Worm (Caenorhabditis elegans) whole organism, L3 larva: Measurements from ENCODE around the gene F40E10.5.

Experiments
- R02D3.7 ChIP-seq: fragments of 150-350 bp; optimal IDR thresholded peaks from 2 replicates; lab custom pipeline; 2014; ENCODE audit warnings: missing biosample characterization, missing genetic modification characterization
- ama-1 ChIP-seq: fragments of 150-350 bp; optimal IDR thresholded peaks from 2 replicates; lab custom pipeline; 2018
- ceh-28 ChIP-seq: fragments of 150-350 bp; optimal IDR thresholded peaks from 2 replicates; lab custom pipeline; 2014; ENCODE audit warnings: missing biosample characterization, missing genetic modification reagents, missing genetic modification characterization
- ceh-82 ChIP-seq: fragments of 150-350 bp; optimal IDR thresholded peaks from 2 replicates; lab custom pipeline; 2014; ENCODE audit warnings: missing biosample characterization, missing genetic modification characterization
- daf-12 ChIP-seq: fragments of 150-350 bp; optimal IDR thresholded peaks from 2 replicates; lab custom pipeline; 2014; ENCODE audit warnings: missing biosample characterization, missing genetic modification reagents, missing genetic modification characterization
- egl-5 ChIP-seq: fragments of 150-350 bp; optimal IDR thresholded peaks from 2 replicates; lab custom pipeline; 2017; ENCODE audit warnings: missing biosample characterization, missing genetic modification reagents, missing genetic modification characterization, inconsistent platforms
- elt-1 ChIP-seq: fragments of 150-350 bp; optimal IDR thresholded peaks from 2 replicates; lab custom pipeline; 2014; ENCODE audit warnings: missing biosample characterization, missing genetic modification characterization
- elt-2 ChIP-seq: sonication (generic microtip); optimal IDR thresholded peaks from 2 replicates; lab custom pipeline; 2016; ENCODE audit warnings: missing genetic modification reagents, mild to moderate bottlenecking, missing genetic modification characterization, missing compliant biosample characterization
- elt-3 ChIP-seq, 3 experiments: fragments of 150-350 bp in 1 of 3; sonication (generic microtip) in 2 of 3; optimal IDR thresholded peaks; 2 replicates in 2 of 3; 4 replicates in 1 of 3; lab custom pipeline; 2014 to 2017; ENCODE audit warnings: missing biosample characterization in 3 of 3, missing genetic modification characterization in 3 of 3
- eor-1 ChIP-seq, 2 experiments: fragments of 150-350 bp; optimal IDR thresholded peaks; 2 replicates each; lab custom pipeline; 2014 to 2018; ENCODE audit warnings: missing biosample characterization in 2 of 2, missing genetic modification characterization in 2 of 2
- fkh-10 ChIP-seq: sonication (generic microtip); optimal IDR thresholded peaks from 2 replicates; lab custom pipeline; 2017; ENCODE audit warnings: missing biosample characterization, missing genetic modification reagents, missing genetic modification characterization
- hmg-11 ChIP-seq: sonication (generic microtip); optimal IDR thresholded peaks from 2 replicates; lab custom pipeline; 2016; ENCODE audit warnings: missing genetic modification characterization, missing compliant biosample characterization
- jun-1 ChIP-seq: fragments of 150-350 bp; optimal IDR thresholded peaks from 2 replicates; lab custom pipeline; 2014; ENCODE audit warnings: missing biosample characterization, missing genetic modification reagents, missing genetic modification characterization
- lin-15B ChIP-seq: fragments of 150-350 bp; optimal IDR thresholded peaks from 2 replicates; lab custom pipeline; 2014; ENCODE audit warnings: missing biosample characterization, missing genetic modification characterization
- lin-39 ChIP-seq: fragments of 150-350 bp; optimal IDR thresholded peaks from 2 replicates; lab custom pipeline; 2018; ENCODE audit warnings: missing biosample characterization, missing genetic modification reagents, missing genetic modification characterization
- lsy-12 ChIP-seq: sonication (generic microtip); optimal IDR thresholded peaks from 2 replicates; lab custom pipeline; 2016; ENCODE audit warnings: mild to moderate bottlenecking, missing genetic modification characterization, missing compliant biosample characterization
- mdl-1 ChIP-seq: fragments of 150-350 bp; optimal IDR thresholded peaks from 2 replicates; lab custom pipeline; 2014; ENCODE audit warnings: missing biosample characterization, missing genetic modification characterization
- nfya-1 ChIP-seq: sonication (generic microtip); optimal IDR thresholded peaks from 2 replicates; lab custom pipeline; 2017; ENCODE audit warnings: missing genetic modification characterization, mild to moderate bottlenecking, missing compliant biosample characterization, antibody characterized with exemption, moderate library complexity; ENCODE audit not compliant: insufficient read depth
- nhr-11 ChIP-seq: fragments of 150-350 bp; optimal IDR thresholded peaks from 2 replicates; lab custom pipeline; 2014; ENCODE audit warnings: missing biosample characterization, missing genetic modification characterization
- nhr-23 ChIP-seq: fragments of 150-350 bp; optimal IDR thresholded peaks from 2 replicates; lab custom pipeline; 2014; ENCODE audit warnings: missing biosample characterization, missing genetic modification reagents, missing genetic modification characterization
- nhr-237 ChIP-seq: fragments of 150-350 bp; optimal IDR thresholded peaks from 2 replicates; lab custom pipeline; 2014; ENCODE audit warnings: missing biosample characterization, missing genetic modification characterization
- nhr-25 ChIP-seq: sonication (generic microtip); optimal IDR thresholded peaks from 2 replicates; lab custom pipeline; 2017; ENCODE audit warnings: missing biosample characterization, missing genetic modification characterization
- nhr-43 ChIP-seq: sonication (generic microtip); optimal IDR thresholded peaks from 2 replicates; lab custom pipeline; 2016; ENCODE audit warnings: mild to moderate bottlenecking, missing genetic modification characterization, missing compliant biosample characterization; ENCODE audit not compliant: poor library complexity, severe bottlenecking
- nhr-67 ChIP-seq: fragments of 150-350 bp; optimal IDR thresholded peaks from 2 replicates; lab custom pipeline; 2014; ENCODE audit warnings: missing biosample characterization, missing genetic modification characterization
- nhr-76 ChIP-seq: fragments of 150-350 bp; sonication (generic microtip); optimal IDR thresholded peaks from 5 replicates; lab custom pipeline; 2014; ENCODE audit warnings: missing biosample characterization, missing genetic modification characterization
- nhr-77 ChIP-seq: fragments of 150-350 bp; optimal IDR thresholded peaks from 2 replicates; lab custom pipeline; 2014; ENCODE audit warnings: missing biosample characterization, missing genetic modification characterization
- pha-4 ChIP-seq: fragments of 150-350 bp; optimal IDR thresholded peaks from 2 replicates; lab custom pipeline; 2014; ENCODE audit warnings: missing biosample characterization, missing genetic modification reagents, missing genetic modification characterization
- pqm-1 ChIP-seq: fragments of 150-350 bp; optimal IDR thresholded peaks from 2 replicates; lab custom pipeline; 2017; ENCODE audit warnings: missing biosample characterization, missing genetic modification characterization, inconsistent platforms
- skn-1 ChIP-seq: fragments of 150-350 bp; optimal IDR thresholded peaks from 2 replicates; lab custom pipeline; 2014; ENCODE audit warnings: missing biosample characterization, missing genetic modification characterization
- snpc-4 ChIP-seq: fragments of 150-350 bp; optimal IDR thresholded peaks from 2 replicates; lab custom pipeline; 2014; ENCODE audit warnings: missing biosample characterization, missing genetic modification characterization
- tbx-2 ChIP-seq: sonication (generic microtip); optimal IDR thresholded peaks from 2 replicates; lab custom pipeline; 2016; ENCODE audit warnings: mild to moderate bottlenecking, missing genetic modification characterization, missing compliant biosample characterization
- ztf-4 ChIP-seq: fragments of 150-350 bp; optimal IDR thresholded peaks from 2 replicates; lab custom pipeline; 2014; ENCODE audit warnings: missing biosample characterization, missing genetic modification characterization

The F40E10.5 gene

ce11 chrX:14737623-14738022 lies 36.0 kb downstream of the F40E10.5 start:
- TF ChIP-seq hmg-11 (tag; lab: Kevin White, UChicago) = no peak
- TF ChIP-seq elt-2 (tag; lab: Kevin White, UChicago) = no peak

ce11 chrX:14739466-14739865 lies 37.9 kb downstream of the F40E10.5 start:
- no peak for TF ChIP-seq fkh-10 (GFP tag; lab: Kevin White, UChicago)
- TF ChIP-seq pqm-1 = peak; percentile 51
- TF ChIP-seq snpc-4 (tag; lab: Kevin White, UChicago) = no peak
- TF ChIP-seq nhr-67 (tag; lab: Kevin White, UChicago) = no peak
- no peak for TF ChIP-seq hmg-11 (tag; lab: Kevin White, UChicago)
- TF ChIP-seq nhr-25 (tag; lab: Kevin White, UChicago) = no peak
- TF ChIP-seq eor-1 (tag; optimal IDR thresholded peaks at IDR 0.05; lab: Kevin White, UChicago) = no peak
- TF ChIP-seq elt-2 (tag; lab: Kevin White, UChicago) = peak; percentile 65
- no peak for TF ChIP-seq lsy-12

- TF ChIP-seq jun-1 (tag; lab: Kevin White, UChicago) (no peak), R02D3.7 (no peak), ceh-28 (tag; lab: Kevin White, UChicago) (no peak), ama-1 (lab: Kevin White, UChicago) (no peak), lin-15B (no peak), elt-3 (tag; optimal IDR thresholded peaks at IDR 0.05; lab: Kevin White, UChicago) (no peak), elt-2 (tag; lab: Kevin White, UChicago) (no peak), nhr-77 (tag; lab: Kevin White, UChicago) (no peak), elt-1 (tag; lab: Kevin White, UChicago) (no peak), nhr-11 (tag; lab: Kevin White, UChicago) (no peak), nfya-1 (no peak), ztf-4 (no peak), pha-4 (tag; lab: Kevin White, UChicago) (no peak), egl-5 (tag; lab: Kevin White, UChicago) (no peak), nhr-43 (tag; lab: Kevin White, UChicago) (no peak), fkh-10 (GFP tag; lab: Kevin White, UChicago) (no peak)
- TF ChIP-seq, all 47 proteins: peak for 0
These were observed 38.4 kb downstream of the F40E10.5 start, which contains the start of gene C05G5.1 for ce11 chrX:14740019-14740418. Gene C05G5.1, minus strand, starts transcription at chrX:14740119.

ce11 chrX:14743210-14743609 lies 41.6 kb downstream of the F40E10.5 start:
- TF ChIP-seq skn-1 (tag; lab: Kevin White, UChicago) (no peak), pha-4 (tag; lab: Kevin White, UChicago) (peak; percentile 20), tbx-2 (tag; lab: Kevin White, UChicago) (peak; percentile 55), mdl-1 (no peak), ama-1 (lab: Kevin White, UChicago) (peak; percentile 13), ceh-82 (tag; lab: Kevin White, UChicago) (peak; percentile 45), nhr-23 (tag; lab: Kevin White, UChicago) (peak; percentile 27)

- no peak for TF ChIP-seq nfya-1
- TF ChIP-seq ama-1 (lab: Kevin White, UChicago) = peak; percentile 7
These were observed 42.2 kb downstream of the F40E10.5 start, which contains the start of gene C05G5.7 for ce11 chrX:14743780-14744179. Gene C05G5.7, minus strand, starts transcription at chrX:14743780.

ce11 chrX:14744496-14744895 lies 42.9 kb downstream of the F40E10.5 start:
- TF ChIP-seq lin-39 (tag; lab: Kevin White, UChicago) (peak; percentile 89), lin-15B (peak; percentile 42), snpc-4 (tag; lab: Kevin White, UChicago) (peak; percentile 82), tbx-2 (tag; lab: Kevin White, UChicago) (peak; percentile 21), nhr-76 (tag; lab: Kevin White, UChicago) (no peak), nhr-237 (no peak), pqm-1 (peak; percentile 39), daf-12 (tag; lab: Kevin White, UChicago) (no peak), pha-4 (tag; lab: Kevin White, UChicago) (peak; percentile 5), nfya-1 (peak; percentile 62), elt-2 (tag; lab: Kevin White, UChicago) (peak; percentile 15), hmg-11 (tag; lab: Kevin White, UChicago) (peak; percentile 85)
